Fruit fly (Drosophila melanogaster) whole organism, wandering third instar larva: ENCODE data around the gene Rbp9.
A peak's percentile ranks its signal among the peaks of the same experiment; 100 is the strongest.

ENCODE experiments used
- Abd-B ChIP-seq: fragments of >200 bp; optimal IDR thresholded peaks from 2 replicates; lab custom pipeline; 2017; ENCODE audit warnings: missing biosample characterization, missing genetic modification characterization
- CG32264 ChIP-seq: fragments of 200-800 bp; sonication (Bioruptor generic); optimal IDR thresholded peaks from 2 replicates; lab custom pipeline; 2016; ENCODE audit warnings: missing biosample characterization, missing genetic modification characterization
- CG9705 ChIP-seq: fragments of 200-800 bp; sonication (Bioruptor generic); optimal IDR thresholded peaks from 2 replicates; lab custom pipeline; 2018; ENCODE audit warnings: missing biosample characterization, mild to moderate bottlenecking, missing genetic modification characterization
- CrebA ChIP-seq: fragments of 200-800 bp; sonication (Bioruptor generic); optimal IDR thresholded peaks from 2 replicates; lab custom pipeline; 2016; ENCODE audit warnings: missing biosample characterization, mild to moderate bottlenecking, missing genetic modification characterization, borderline replicate concordance
- Dfd ChIP-seq: fragments of >200 bp; optimal IDR thresholded peaks from 2 replicates; lab custom pipeline; 2017; ENCODE audit warnings: missing biosample characterization, missing genetic modification characterization
- Dif ChIP-seq: fragments of 200-275, 200-300 bp; sonication (Bioruptor generic); optimal IDR thresholded peaks from 2 replicates; lab custom pipeline; 2018; ENCODE audit warnings: missing biosample characterization, missing genetic modification characterization; ENCODE audit not compliant: partially characterized antibody
- GATAd ChIP-seq: sonication (Bioruptor generic); optimal IDR thresholded peaks from 2 replicates; lab custom pipeline; 2016; ENCODE audit warnings: missing biosample characterization, missing genetic modification characterization
- HLH106 ChIP-seq: fragments of 200-800 bp; optimal IDR thresholded peaks from 3 replicates; lab custom pipeline; 2019; ENCODE audit warnings: missing biosample characterization, mild to moderate bottlenecking, missing genetic modification characterization, moderate library complexity
- Hnf4 ChIP-seq: fragments of 200-800 bp; sonication (Bioruptor generic); optimal IDR thresholded peaks from 2 replicates; lab custom pipeline; 2016; ENCODE audit warnings: missing biosample characterization, mild to moderate bottlenecking, missing genetic modification characterization
- Hr78 ChIP-seq: fragments of >200 bp; optimal IDR thresholded peaks from 2 replicates; lab custom pipeline; 2017; ENCODE audit warnings: missing biosample characterization, missing genetic modification characterization
- Hr83 ChIP-seq: fragments of 200-300 bp; sonication (Bioruptor generic); optimal IDR thresholded peaks from 2 replicates; lab custom pipeline; 2016; ENCODE audit warnings: missing biosample characterization, mild to moderate bottlenecking, missing genetic modification characterization, moderate library complexity; ENCODE audit not compliant: poor library complexity, severe bottlenecking
- Jra ChIP-seq: sonication (Bioruptor generic); optimal IDR thresholded peaks from 2 replicates; lab custom pipeline; 2016; ENCODE audit warnings: missing biosample characterization, missing genetic modification characterization
- Mio ChIP-seq: sonication (Bioruptor generic); optimal IDR thresholded peaks from 2 replicates; lab custom pipeline; 2016; ENCODE audit warnings: missing biosample characterization, missing genetic modification characterization
- Myc ChIP-seq: fragments of >200 bp; optimal IDR thresholded peaks from 2 replicates; lab custom pipeline; 2017
- N ChIP-seq: fragments of >200 bp; optimal IDR thresholded peaks from 2 replicates; lab custom pipeline; 2018; ENCODE audit warnings: missing biosample characterization, missing external identifiers, missing genetic modification characterization
- OdsH ChIP-seq: fragments of 200-800 bp; sonication (Bioruptor generic); optimal IDR thresholded peaks from 2 replicates; lab custom pipeline; 2016; ENCODE audit warnings: missing biosample characterization, mild to moderate bottlenecking, missing genetic modification characterization
- Rel ChIP-seq, 2 experiments: fragments of 200-800 bp; sonication (Bioruptor generic) in 1 of 2; optimal IDR thresholded peaks; 2 replicates in 1 of 2; 3 replicates in 1 of 2; lab custom pipeline; 2016 to 2019; ENCODE audit warnings: mild to moderate bottlenecking in 2 of 2, missing biosample characterization in 2 of 2, missing genetic modification characterization in 2 of 2, moderate library complexity in 1 of 2
- Sp1 ChIP-seq: fragments of 200-800 bp; sonication (Bioruptor generic); optimal IDR thresholded peaks from 3 replicates; lab custom pipeline; 2019; ENCODE audit warnings: missing biosample characterization, mild to moderate bottlenecking, missing genetic modification characterization, moderate library complexity
- Vsx2 ChIP-seq: fragments of 200-300, 225-300 bp; sonication (Bioruptor generic); optimal IDR thresholded peaks from 2 replicates; lab custom pipeline; 2018; ENCODE audit warnings: missing biosample characterization, missing genetic modification characterization; ENCODE audit not compliant: partially characterized antibody
- br ChIP-seq: fragments of 200-800 bp; sonication (Bioruptor generic); optimal IDR thresholded peaks from 2 replicates; lab custom pipeline; 2016; ENCODE audit warnings: missing biosample characterization, missing genetic modification characterization
- brk ChIP-seq: fragments of 200-800 bp; sonication (Bioruptor generic); optimal IDR thresholded peaks from 2 replicates; lab custom pipeline; 2016; ENCODE audit warnings: missing biosample characterization, mild to moderate bottlenecking, missing genetic modification characterization
- dl ChIP-seq, 2 experiments: fragments of 175-275, 200-275 bp in 1 of 2; fragments of 200-275 bp in 1 of 2; sonication (Bioruptor generic); optimal IDR thresholded peaks; lab custom pipeline; 2018; ENCODE audit warnings: mild to moderate bottlenecking in 2 of 2, missing biosample characterization in 2 of 2, missing genetic modification characterization in 2 of 2, moderate library complexity in 2 of 2; ENCODE audit not compliant: partially characterized antibody in 2 of 2, insufficient read depth in 1 of 2
- dmrt93B ChIP-seq: fragments of 200-800 bp; sonication (Bioruptor generic); optimal IDR thresholded peaks from 2 replicates; lab custom pipeline; 2018; ENCODE audit warnings: missing biosample characterization, mild to moderate bottlenecking, missing genetic modification characterization
- dsf ChIP-seq: sonication (Bioruptor generic); optimal IDR thresholded peaks from 2 replicates; lab custom pipeline; 2016; ENCODE audit warnings: missing biosample characterization, missing genetic modification characterization, borderline replicate concordance
- ey ChIP-seq: fragments of 200-800 bp; sonication (Bioruptor generic); optimal IDR thresholded peaks from 2 replicates; lab custom pipeline; 2016; ENCODE audit warnings: missing biosample characterization, missing genetic modification characterization
- foxo ChIP-seq, 2 experiments: fragments of 200-800 bp; sonication (Bioruptor generic); optimal IDR thresholded peaks; 2 replicates in 1 of 2; 3 replicates in 1 of 2; lab custom pipeline; 2016 to 2017; ENCODE audit warnings: missing biosample characterization in 2 of 2, missing genetic modification characterization in 2 of 2
- fru ChIP-seq: fragments of 200-800 bp; sonication (Bioruptor generic); optimal IDR thresholded peaks from 3 replicates; lab custom pipeline; 2016; ENCODE audit warnings: missing biosample characterization, mild to moderate bottlenecking, missing genetic modification characterization
- h ChIP-seq: fragments of 200-800 bp; sonication (Bioruptor generic); optimal IDR thresholded peaks from 3 replicates; lab custom pipeline; 2016; ENCODE audit warnings: missing biosample characterization, mild to moderate bottlenecking, missing genetic modification characterization
- jim ChIP-seq: fragments of 175-275, 200-325 bp; sonication (Bioruptor generic); optimal IDR thresholded peaks from 2 replicates; lab custom pipeline; 2016; ENCODE audit warnings: missing biosample characterization, mild to moderate bottlenecking, missing genetic modification characterization
- lola ChIP-seq: fragments of >200 bp; optimal IDR thresholded peaks from 2 replicates; lab custom pipeline; 2017; ENCODE audit warnings: missing biosample characterization, missing genetic modification characterization
- pan ChIP-seq: fragments of >200 bp; optimal IDR thresholded peaks from 2 replicates; lab custom pipeline; 2017
- psq ChIP-seq: fragments of 200-800 bp; sonication (Bioruptor generic); optimal IDR thresholded peaks from 3 replicates; lab custom pipeline; 2017; ENCODE audit warnings: missing biosample characterization, mild to moderate bottlenecking, missing genetic modification characterization, moderate library complexity
- rgr ChIP-seq: fragments of 200-800 bp; sonication (Bioruptor generic); optimal IDR thresholded peaks from 3 replicates; lab custom pipeline; 2016; ENCODE audit warnings: missing biosample characterization, mild to moderate bottlenecking, missing genetic modification characterization
- sage ChIP-seq: fragments of 200-800 bp; sonication (Bioruptor generic); optimal IDR thresholded peaks from 2 replicates; lab custom pipeline; 2016; ENCODE audit warnings: missing biosample characterization, mild to moderate bottlenecking, missing genetic modification characterization
- sv ChIP-seq: fragments of 200-800 bp; sonication (Bioruptor generic); optimal IDR thresholded peaks from 3 replicates; lab custom pipeline; 2016; ENCODE audit warnings: missing biosample characterization, missing genetic modification characterization
- tai ChIP-seq: sonication (Bioruptor generic); optimal IDR thresholded peaks from 2 replicates; lab custom pipeline; 2016; ENCODE audit warnings: missing biosample characterization, missing genetic modification characterization
- usp ChIP-seq: fragments of >200 bp; optimal IDR thresholded peaks from 2 replicates; lab custom pipeline; 2017; ENCODE audit warnings: missing biosample characterization, missing genetic modification characterization
- woc ChIP-seq: sonication (Bioruptor generic); optimal IDR thresholded peaks from 2 replicates; lab custom pipeline; 2016; ENCODE audit warnings: missing biosample characterization, mild to moderate bottlenecking, missing genetic modification characterization

Rbp9 gene

DNA sequence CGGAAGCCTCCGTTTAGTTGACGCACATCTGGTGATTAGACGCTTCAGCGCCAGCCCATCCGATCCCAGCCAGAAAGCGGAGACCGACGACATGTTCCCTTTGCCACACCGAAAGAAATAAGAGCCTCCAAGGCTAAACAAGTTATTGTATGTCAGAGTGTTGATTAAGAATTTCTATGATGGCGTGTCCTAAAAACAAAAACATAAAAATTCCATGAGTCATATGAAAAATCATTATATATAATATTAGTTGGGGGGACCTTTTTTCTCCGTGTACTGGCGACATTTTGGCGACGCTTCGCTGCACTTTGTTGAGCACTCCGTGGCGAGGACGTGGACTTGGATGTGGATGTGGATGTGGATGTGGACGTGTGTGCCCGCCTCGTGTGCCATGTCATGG, 58.2 kb downstream of the Rbp9 start:
- TF ChIP-seq lola (no peak), HLH106 (tag; lab: Kevin White, UChicago) (peak; percentile 16), Mio (GFP tag; lab: Kevin White, UChicago) (no peak), OdsH (GFP tag; lab: Kevin White, UChicago) (peak; percentile 22), CrebA (GFP tag; lab: Kevin White, UChicago) (no peak), dl (GFP tag; optimal IDR thresholded peaks at IDR 0.05; lab: Kevin White, UChicago; ENCODE audit: insufficient read depth in 1 of 2, partially characterized antibody in 2 of 2) (no peak), foxo (GFP tag; optimal IDR thresholded peaks at IDR 0.05; lab: Kevin White, UChicago) (peak in 1 of 2 experiments; percentile 40), Abd-B (GFP tag; lab: Kevin White, UChicago) (no peak), jim (no peak), sv (peak; percentile 30), fru (GFP tag; lab: Kevin White, UChicago) (no peak), dmrt93B (GFP tag; lab: Kevin White, UChicago) (no peak), CG9705 (GFP tag; lab: Kevin White, UChicago) (no peak), Hr83 (GFP tag; lab: Kevin White, UChicago) (no peak), dsf (no peak), tai (GFP tag; lab: Kevin White, UChicago) (no peak), Myc (lab: Kevin White, UChicago) (no peak), sage (GFP tag; lab: Kevin White, UChicago) (no peak), pan (no peak), h (peak; percentile 49), GATAd (GFP tag; lab: Kevin White, UChicago) (no peak), brk (GFP tag; lab: Kevin White, UChicago) (no peak), Hnf4 (GFP tag; lab: Kevin White, UChicago) (no peak), woc (GFP tag; lab: Kevin White, UChicago) (no peak), CG32264 (no peak), ey (GFP tag; lab: Kevin White, UChicago) (peak; percentile 21), psq (GFP tag; lab: Kevin White, UChicago) (no peak), Vsx2 (GFP tag; lab: Kevin White, UChicago) (no peak), Sp1 (GFP tag; lab: Kevin White, UChicago) (no peak), Dif (GFP tag; lab: Kevin White, UChicago) (no peak), Rel (GFP tag; optimal IDR thresholded peaks at IDR 0.05; lab: Kevin White, UChicago) (no peak), Rel (tag; optimal IDR thresholded peaks at IDR 0.05; lab: Kevin White, UChicago) (no peak), N (GFP tag; lab: Kevin White, UChicago) (no peak), usp (GFP tag; lab: Kevin White, UChicago) (no peak), Hr78 (no peak), br (GFP tag; lab: Kevin White, UChicago) (peak; percentile 20), Jra (no peak), Dfd (GFP tag; lab: Kevin White, UChicago) (no peak), rgr (GFP tag; lab: Kevin White, UChicago) (peak; percentile 41)
